Worm (Caenorhabditis elegans) whole organism, midembryonic: ENCODE data around the gene Y75B8A.7.

Experiments used
- cog-1 ChIP-seq: sonication (generic microtip); optimal IDR thresholded peaks from 2 replicates; lab custom pipeline; 2016; ENCODE audit warnings: missing genetic modification characterization, missing compliant biosample characterization
- flt-1 ChIP-seq: fragments of 200-800 bp; sonication (Bioruptor generic); IDR thresholded peaks from 2 replicates; pipeline ENCODE4 v1.3.6; 2022; ENCODE audit warnings: missing genetic modification characterization, missing compliant biosample characterization
- klf-2 ChIP-seq: fragments of 200-800 bp; sonication (Bioruptor generic); conservative IDR thresholded peaks from 2 replicates; pipeline ENCODE4 v1.3.6; 2022; ENCODE audit warnings: missing genetic modification reagents, missing genetic modification characterization, missing compliant biosample characterization
- ztf-29 ChIP-seq: fragments of 200-800 bp; sonication (Bioruptor generic); IDR thresholded peaks from 2 replicates; pipeline ENCODE4 v1.3.6; 2022; ENCODE audit warnings: missing genetic modification reagents, missing genetic modification characterization, missing compliant biosample characterization

DNA sequence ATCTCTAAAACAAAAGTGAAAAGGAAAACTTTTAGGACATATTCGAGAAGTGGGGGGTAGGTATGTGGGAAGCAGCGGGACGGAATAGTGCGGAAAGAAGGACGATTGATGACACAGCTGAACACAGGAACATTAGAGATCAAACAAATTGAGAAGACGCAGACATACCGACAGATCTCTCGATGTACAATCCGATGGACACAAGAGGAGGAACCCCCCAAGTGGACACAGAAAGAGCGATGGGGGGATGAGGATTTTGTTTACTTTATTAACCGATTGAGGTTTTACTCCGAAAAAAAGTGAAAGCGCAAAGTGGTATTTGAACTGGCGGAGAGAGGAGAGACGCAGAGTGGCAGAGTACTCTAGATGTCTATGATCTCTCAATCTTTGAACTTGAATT lies 25.4 kb downstream of the Y75B8A.7 start:
- TF ChIP-seq ztf-29 (GFP tag; lab: Robert Waterston, UW) = no peak
- no peak for TF ChIP-seq klf-2 (GFP tag; lab: Robert Waterston, UW)
- 0 out of 2 replicates have a peak, but pooled peaks have one; percentile 24 for TF ChIP-seq flt-1 (GFP tag; lab: Robert Waterston, UW)
- TF ChIP-seq cog-1 = peak; percentile 73
